Fruit fly (Drosophila melanogaster) whole organism, embryonic: ENCODE measurements around the gene pnr.

ENCODE experiments used
- Antp ChIP-seq: fragments of 200-800 bp; sonication (Bioruptor generic); optimal IDR thresholded peaks from 3 replicates; lab custom pipeline; 2016; ENCODE audit warnings: missing biosample characterization, missing genetic modification characterization
- B-H1 ChIP-seq: fragments of 200-800 bp; sonication (Bioruptor generic); IDR thresholded peaks from 3 replicates; pipeline ENCODE4 v1.3.6; 2022; ENCODE audit warnings: missing biosample characterization, missing genetic modification characterization
- Blimp-1 ChIP-seq: fragments of 200-800 bp; sonication (Bioruptor generic); optimal IDR thresholded peaks from 3 replicates; lab custom pipeline; 2018; ENCODE audit warnings: missing biosample characterization, missing genetic modification characterization, mild to moderate bottlenecking, moderate library complexity, missing genetic modification reagents
- CG11085 ChIP-seq: fragments of 200-800 bp; sonication (Bioruptor generic); IDR thresholded peaks from 2 replicates; pipeline ENCODE4 v1.3.6; 2022; ENCODE audit warnings: missing biosample characterization, missing genetic modification characterization
- CG11093 ChIP-seq: fragments of 200-800 bp; sonication (Bioruptor generic); IDR thresholded peaks from 3 replicates; pipeline ENCODE4 v1.3.6; 2022; ENCODE audit warnings: missing biosample characterization, missing genetic modification characterization
- CG11696 ChIP-seq: fragments of 200-800 bp; sonication (Bioruptor generic); IDR thresholded peaks from 2 replicates; pipeline ENCODE4 v1.3.6; 2022; ENCODE audit warnings: missing biosample characterization, missing genetic modification characterization
- CG15696 ChIP-seq: fragments of 200-800 bp; sonication (Bioruptor generic); optimal IDR thresholded peaks from 2 replicates; lab custom pipeline; 2019; ENCODE audit warnings: missing biosample characterization, mild to moderate bottlenecking, missing genetic modification characterization, moderate library complexity
- CG17186 ChIP-seq: fragments of 200-800 bp; sonication (Bioruptor generic); optimal IDR thresholded peaks from 3 replicates; lab custom pipeline; 2017; ENCODE audit warnings: missing biosample characterization, missing genetic modification reagents, missing genetic modification characterization
- CG2712 ChIP-seq: fragments of 200-800 bp; optimal IDR thresholded peaks from 3 replicates; lab custom pipeline; 2019; ENCODE audit warnings: missing biosample characterization, mild to moderate bottlenecking, missing genetic modification characterization, moderate library complexity
- CG2889 ChIP-seq: fragments of 200-800 bp; sonication (Bioruptor generic); IDR thresholded peaks from 3 replicates; pipeline ENCODE4 v1.3.6; 2022; ENCODE audit warnings: missing biosample characterization, missing genetic modification characterization
- CG34422 ChIP-seq: fragments of 200-800 bp; sonication (Bioruptor generic); IDR thresholded peaks from 3 replicates; pipeline ENCODE4 v1.3.6; 2022; ENCODE audit warnings: missing biosample characterization, missing genetic modification characterization
- CG3847 ChIP-seq: fragments of 200-800 bp; sonication (Bioruptor generic); IDR thresholded peaks from 2 replicates; pipeline ENCODE4 v1.3.6; 2022; ENCODE audit warnings: missing biosample characterization, missing genetic modification characterization
- CG4404 ChIP-seq: fragments of 200-800 bp; sonication (Bioruptor generic); IDR thresholded peaks from 2 replicates; pipeline ENCODE4 v1.3.6; 2022; ENCODE audit warnings: missing biosample characterization, missing genetic modification characterization
- CG4730 ChIP-seq: fragments of 200-800 bp; sonication (Bioruptor generic); IDR thresholded peaks from 2 replicates; pipeline ENCODE4 v1.3.6; 2022; ENCODE audit warnings: missing biosample characterization, missing genetic modification characterization
- CG6854 ChIP-seq: fragments of 200-800 bp; sonication (Bioruptor generic); optimal IDR thresholded peaks from 3 replicates; lab custom pipeline; 2017; ENCODE audit warnings: missing biosample characterization, mild to moderate bottlenecking, missing genetic modification characterization
- CG9609 ChIP-seq: fragments of 200-800 bp; sonication (Bioruptor generic); optimal IDR thresholded peaks from 3 replicates; lab custom pipeline; 2016; ENCODE audit warnings: missing biosample characterization, missing genetic modification characterization
- Dad ChIP-seq: fragments of 200-800 bp; sonication (Bioruptor generic); optimal IDR thresholded peaks from 3 replicates; lab custom pipeline; 2016; ENCODE audit warnings: missing biosample characterization, missing genetic modification characterization
- Dfd ChIP-seq, 2 experiments: fragments of >200 bp; optimal IDR thresholded peaks; 2 replicates each; lab custom pipeline; 2017; ENCODE audit warnings: missing biosample characterization in 2 of 2, missing genetic modification characterization in 2 of 2
- Dll ChIP-seq: fragments of 200-800 bp; sonication (Bioruptor generic); IDR thresholded peaks from 4 replicates; pipeline ENCODE4 v1.3.6; 2022; ENCODE audit warnings: missing biosample characterization, missing genetic modification characterization; ENCODE audit not compliant: partially characterized antibody
- ERR ChIP-seq: fragments of 200-800 bp; sonication (Bioruptor generic); optimal IDR thresholded peaks from 2 replicates; lab custom pipeline; 2016; ENCODE audit warnings: missing biosample characterization, missing genetic modification characterization
- Hand ChIP-seq: fragments of 200-800 bp; sonication (Bioruptor generic); optimal IDR thresholded peaks from 2 replicates; lab custom pipeline; 2017; ENCODE audit warnings: mild to moderate bottlenecking, missing biosample characterization, missing genetic modification reagents, missing genetic modification characterization
- Hmr ChIP-seq: fragments of 200-800 bp; sonication (Bioruptor generic); optimal IDR thresholded peaks from 3 replicates; lab custom pipeline; 2017; ENCODE audit warnings: mild to moderate bottlenecking, missing biosample characterization, missing genetic modification reagents, missing genetic modification characterization
- Kr ChIP-seq: fragments of 200-800 bp; sonication (Bioruptor generic); optimal IDR thresholded peaks from 2 replicates; lab custom pipeline; 2017; ENCODE audit warnings: missing biosample characterization, mild to moderate bottlenecking, missing genetic modification characterization
- MBD-R2 ChIP-seq: fragments of 200-800 bp; sonication (Bioruptor generic); IDR thresholded peaks from 2 replicates; pipeline ENCODE4 v1.3.6; 2022; ENCODE audit warnings: missing biosample characterization, missing genetic modification characterization
- MTF-1 ChIP-seq: fragments of 200-800 bp; sonication (Bioruptor generic); optimal IDR thresholded peaks from 2 replicates; lab custom pipeline; 2018; ENCODE audit warnings: missing biosample characterization, mild to moderate bottlenecking, missing genetic modification characterization, borderline replicate concordance
- NFAT ChIP-seq: fragments of 200-800 bp; sonication (Bioruptor generic); IDR thresholded peaks from 2 replicates; pipeline ENCODE4 v1.3.6; 2022; ENCODE audit warnings: missing biosample characterization, missing genetic modification characterization
- Trl ChIP-seq, 3 experiments: fragments of >200 bp in 2 of 3; fragments of 200-800 bp in 1 of 3; sonication (Bioruptor generic) in 1 of 3; optimal IDR thresholded peaks; 2 replicates in 1 of 3; 3 replicates in 2 of 3; lab custom pipeline; 2016 to 2017; ENCODE audit warnings: missing biosample characterization in 1 of 3, missing genetic modification characterization in 1 of 3
- Vsx1 ChIP-seq: fragments of 200-800 bp; sonication (Bioruptor generic); optimal IDR thresholded peaks from 2 replicates; lab custom pipeline; 2017; ENCODE audit warnings: missing biosample characterization, mild to moderate bottlenecking, missing genetic modification characterization, missing genetic modification reagents
- ase ChIP-seq: fragments of 200-800 bp; sonication (Bioruptor generic); IDR thresholded peaks from 3 replicates; pipeline ENCODE4 v1.3.6; 2022; ENCODE audit warnings: missing biosample characterization, missing genetic modification characterization
- ash1 ChIP-seq: fragments of 200-800 bp; sonication (Bioruptor generic); optimal IDR thresholded peaks from 2 replicates; lab custom pipeline; 2018; ENCODE audit warnings: missing biosample characterization, mild to moderate bottlenecking, missing genetic modification characterization
- bigmax ChIP-seq: fragments of 200-800 bp; sonication (Bioruptor generic); optimal IDR thresholded peaks from 2 replicates; lab custom pipeline; 2018; ENCODE audit warnings: missing biosample characterization, mild to moderate bottlenecking, missing genetic modification characterization
- fd102C ChIP-seq: fragments of 200-800 bp; sonication (Bioruptor generic); optimal IDR thresholded peaks from 2 replicates; lab custom pipeline; 2018; ENCODE audit warnings: missing biosample characterization, mild to moderate bottlenecking, missing genetic modification characterization, moderate library complexity
- grau ChIP-seq: fragments of 200-800 bp; optimal IDR thresholded peaks from 3 replicates; lab custom pipeline; 2019; ENCODE audit warnings: missing biosample characterization, mild to moderate bottlenecking, missing genetic modification characterization, moderate library complexity
- grn ChIP-seq: fragments of 200-800 bp; sonication (Bioruptor generic); optimal IDR thresholded peaks from 3 replicates; lab custom pipeline; 2017; ENCODE audit warnings: missing biosample characterization, missing genetic modification characterization
- knrl ChIP-seq: fragments of 200-800 bp; sonication (Bioruptor generic); IDR thresholded peaks from 3 replicates; pipeline ENCODE4 v1.3.6; 2022; ENCODE audit warnings: missing biosample characterization, missing genetic modification characterization; ENCODE audit not compliant: partially characterized antibody
- lmd ChIP-seq: fragments of 200-800 bp; sonication (Bioruptor generic); IDR thresholded peaks from 2 replicates; pipeline ENCODE4 v1.3.6; 2022; ENCODE audit warnings: missing biosample characterization, missing genetic modification characterization
- nmo ChIP-seq: fragments of 200-800 bp; sonication (Bioruptor generic); optimal IDR thresholded peaks from 2 replicates; lab custom pipeline; 2018; ENCODE audit warnings: missing biosample characterization, mild to moderate bottlenecking, missing genetic modification characterization, moderate library complexity
- oc ChIP-seq: fragments of 200-800 bp; sonication (Bioruptor generic); optimal IDR thresholded peaks from 2 replicates; lab custom pipeline; 2018; ENCODE audit warnings: missing biosample characterization, mild to moderate bottlenecking, missing genetic modification characterization, moderate library complexity
- org-1 ChIP-seq: fragments of 200-800 bp; sonication (Bioruptor generic); optimal IDR thresholded peaks from 2 replicates; lab custom pipeline; 2017; ENCODE audit warnings: missing biosample characterization, missing genetic modification characterization
- pho ChIP-seq: fragments of 200-800 bp; sonication (Bioruptor generic); optimal IDR thresholded peaks from 2 replicates; lab custom pipeline; 2016; ENCODE audit warnings: missing biosample characterization, missing genetic modification characterization
- prd ChIP-seq, 3 experiments: fragments of >200 bp in 2 of 3; fragments of 200-800 bp in 1 of 3; sonication (Bioruptor generic) in 1 of 3; optimal IDR thresholded peaks in 2 of 3; IDR thresholded peaks in 1 of 3; 2 replicates in 2 of 3; 3 replicates in 1 of 3; pipeline versions ENCODE4 v1.3.6 to Lab custom; 2017 to 2022; ENCODE audit warnings: missing biosample characterization in 1 of 3, missing genetic modification characterization in 1 of 3
- pum ChIP-seq: fragments of 200-800 bp; sonication (Bioruptor generic); optimal IDR thresholded peaks from 2 replicates; lab custom pipeline; 2016; ENCODE audit warnings: missing biosample characterization, missing genetic modification characterization
- salm ChIP-seq: fragments of 200-800 bp; sonication (Bioruptor generic); optimal IDR thresholded peaks from 2 replicates; lab custom pipeline; 2018; ENCODE audit warnings: missing biosample characterization, mild to moderate bottlenecking, missing genetic modification characterization
- tgo ChIP-seq: fragments of 200-800 bp; sonication (Bioruptor generic); IDR thresholded peaks from 3 replicates; pipeline ENCODE4 v1.3.6; 2022; ENCODE audit warnings: missing biosample characterization, missing genetic modification characterization
- unc-4 ChIP-seq: fragments of 200-800 bp; sonication (Bioruptor generic); IDR thresholded peaks from 2 replicates; pipeline ENCODE4 v1.3.6; 2022; ENCODE audit warnings: missing biosample characterization, missing genetic modification characterization; ENCODE audit not compliant: partially characterized antibody
- vnd ChIP-seq: fragments of 200-800 bp; sonication (Bioruptor generic); IDR thresholded peaks from 3 replicates; pipeline ENCODE4 v1.3.6; 2022; ENCODE audit warnings: missing biosample characterization, missing genetic modification characterization; ENCODE audit not compliant: partially characterized antibody
- wdn ChIP-seq: fragments of 200-800 bp; sonication (Bioruptor generic); IDR thresholded peaks from 2 replicates; pipeline ENCODE4 v1.3.6; 2022; ENCODE audit warnings: missing biosample characterization, missing genetic modification characterization
- wor ChIP-seq: fragments of 200-800 bp; sonication (Bioruptor generic); IDR thresholded peaks from 2 replicates; pipeline ENCODE4 v1.3.6; 2022; ENCODE audit warnings: missing biosample characterization, missing genetic modification characterization

The pnr gene

dm6 chr3R:16004015-16004414 is 21.9 kb upstream of the pnr start (continued):
- TF ChIP-seq nmo (GFP tag; lab: Kevin White, UChicago) (peak; percentile 10), Dll (GFP tag; lab: Robert Waterston, UW) (peak; percentile 57; the same call in 2 of the 4 replicates), Blimp-1 (GFP tag; lab: Kevin White, UChicago) (no peak), unc-4 (GFP tag; lab: Robert Waterston, UW) (peak; percentile 49; the same call in 1 of the 2 replicates), bigmax (peak; percentile 26), ash1 (GFP tag; lab: Kevin White, UChicago) (no peak), MBD-R2 (no peak), Dfd (GFP tag; optimal IDR thresholded peaks at IDR 0.05; lab: Kevin White, UChicago) (no peak), grau (peak; percentile 3), Antp (GFP tag; lab: Kevin White, UChicago) (no peak), prd (optimal IDR thresholded peaks at IDR 0.05; lab: Kevin White, UChicago) (no peak), prd (GFP tag; IDR thresholded peaks at IDR 0.05; lab: Robert Waterston, UW) (no peak), CG11696 (GFP tag; lab: Robert Waterston, UW) (no peak)

- no peak for TF ChIP-seq CG9609 (GFP tag; lab: Kevin White, UChicago)
- 0 out of 3 replicates have a peak, but pooled peaks have one; percentile 49 for TF ChIP-seq vnd (GFP tag; lab: Robert Waterston, UW)
- no peak for TF ChIP-seq tgo (GFP tag; lab: Robert Waterston, UW)
- TF ChIP-seq CG4730 (GFP tag; lab: Robert Waterston, UW), result no peak
- no peak for TF ChIP-seq CG15696 (tag; lab: Kevin White, UChicago)
- no peak for TF ChIP-seq org-1
- no peak for TF ChIP-seq fd102C (GFP tag; lab: Kevin White, UChicago)
- no peak for TF ChIP-seq CG2889 (GFP tag; lab: Robert Waterston, UW)
- TF ChIP-seq ERR (GFP tag; lab: Kevin White, UChicago), result no peak
- peak; percentile 48 for TF ChIP-seq CG6854 (GFP tag; lab: Kevin White, UChicago)
- no peak for TF ChIP-seq Kr (GFP tag; lab: Kevin White, UChicago)
- TF ChIP-seq B-H1 (GFP tag; lab: Robert Waterston, UW), result no peak
- no peak for TF ChIP-seq ase (GFP tag; lab: Robert Waterston, UW)
- TF ChIP-seq CG17186 (GFP tag; lab: Kevin White, UChicago), result no peak
- TF ChIP-seq Hmr (GFP tag; lab: Kevin White, UChicago), result peak; percentile 39
- peak; percentile 57 for TF ChIP-seq Hand
- TF ChIP-seq wdn (GFP tag; lab: Robert Waterston, UW), result peak; percentile 60; the same call in 1 of the 2 replicates
- no peak for TF ChIP-seq wor (GFP tag; lab: Robert Waterston, UW)
- no peak for TF ChIP-seq lmd (GFP tag; lab: Robert Waterston, UW)
- TF ChIP-seq MTF-1 (GFP tag; lab: Kevin White, UChicago), result peak; percentile 12
- no peak for TF ChIP-seq pum (GFP tag; lab: Kevin White, UChicago)
- TF ChIP-seq CG4404 (GFP tag; lab: Robert Waterston, UW), result no peak
- no peak for TF ChIP-seq CG11093 (GFP tag; lab: Robert Waterston, UW)
- no peak for TF ChIP-seq knrl
- no peak for TF ChIP-seq NFAT (GFP tag; lab: Robert Waterston, UW)
- TF ChIP-seq Vsx1, result peak; percentile 30
- no peak for TF ChIP-seq Trl (optimal IDR thresholded peaks at IDR 0.05; lab: Kevin White, UChicago)
- no peak for TF ChIP-seq Trl (GFP tag; optimal IDR thresholded peaks at IDR 0.05; lab: Kevin White, UChicago)
- TF ChIP-seq CG2712 (tag; lab: Kevin White, UChicago), result no peak
- no peak for TF ChIP-seq Dad (GFP tag; lab: Kevin White, UChicago)
- TF ChIP-seq pho, result no peak
- no peak for TF ChIP-seq oc (tag; lab: Kevin White, UChicago)
- peak; percentile 48 for TF ChIP-seq grn (GFP tag; lab: Kevin White, UChicago)
- TF ChIP-seq CG11085 (GFP tag; lab: Robert Waterston, UW), result no peak
- TF ChIP-seq salm (tag; lab: Kevin White, UChicago), result peak; percentile 37
- TF ChIP-seq CG34422, result peak; percentile 15; the same call in 1 of the 3 replicates
- TF ChIP-seq CG3847 (GFP tag; lab: Robert Waterston, UW), result no peak
These were observed 21.0 kb upstream of the pnr start for dm6 chr3R:16004691-16005474.
